Fruit fly (Drosophila melanogaster): ENCODE data around the gene CG6005.

CG6005 gene

dm6 chr3R:19071951-19072350, 48.1 kb upstream of the CG6005 start:
- TF ChIP-seq CrebA (GFP tag; optimal IDR thresholded peaks at IDR 0.05; ENCODE audit: borderline replicate concordance) (no peak), ey (GFP tag; optimal IDR thresholded peaks at IDR 0.05) (no peak)

DNA sequence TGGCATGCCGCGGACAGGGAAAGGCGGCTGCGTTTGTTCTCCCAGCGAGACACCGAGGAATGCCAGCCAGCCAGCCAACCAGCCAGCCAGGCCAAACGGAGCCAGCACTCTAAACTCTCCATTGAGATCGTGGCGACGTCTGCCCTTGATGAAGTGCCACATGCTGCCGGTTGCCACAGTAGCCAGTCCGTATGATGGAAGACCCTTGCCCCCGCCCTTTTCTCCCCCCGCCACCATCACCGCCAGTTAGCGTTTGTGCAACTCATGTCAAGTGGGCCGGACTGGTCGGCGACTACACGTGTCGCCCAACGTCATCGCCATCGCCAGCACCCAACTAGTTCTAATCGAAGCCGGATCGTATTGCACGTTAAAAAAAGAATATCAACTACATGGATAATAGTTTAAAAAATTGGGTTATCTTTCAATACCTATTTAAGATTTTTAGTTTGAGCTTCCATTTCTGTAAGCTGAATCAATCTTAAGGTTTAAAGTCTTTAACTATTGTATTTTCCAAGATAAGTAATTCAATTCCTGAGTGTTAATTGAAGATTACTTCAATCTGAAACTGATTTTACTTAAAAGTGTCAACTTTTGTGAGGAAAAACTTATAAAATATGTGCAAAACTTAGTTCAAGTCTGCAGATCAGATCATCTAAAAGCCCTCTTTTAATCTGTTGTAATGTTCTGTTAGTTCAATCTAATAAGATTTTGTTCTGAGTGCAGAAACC, 46.6 kb upstream of the CG6005 start:
- TF ChIP-seq N (GFP tag; optimal IDR thresholded peaks at IDR 0.05) (no peak), sage (GFP tag; optimal IDR thresholded peaks at IDR 0.05) (no peak), h (GFP tag; optimal IDR thresholded peaks at IDR 0.05) (no peak), foxo (GFP tag; optimal IDR thresholded peaks at IDR 0.05) (no peak), Myc (optimal IDR thresholded peaks at IDR 0.05) (no peak), Dif (GFP tag; optimal IDR thresholded peaks at IDR 0.05; ENCODE audit: partially characterized antibody) (no peak), Rel (GFP tag; optimal IDR thresholded peaks at IDR 0.05) (no peak), Rel (tag; optimal IDR thresholded peaks at IDR 0.05) (no peak), rgr (GFP tag; optimal IDR thresholded peaks at IDR 0.05) (no peak), psq (GFP tag; optimal IDR thresholded peaks at IDR 0.05) (no peak), tai (GFP tag; optimal IDR thresholded peaks at IDR 0.05) (no peak), CrebA (GFP tag; optimal IDR thresholded peaks at IDR 0.05; ENCODE audit: borderline replicate concordance) (no peak), usp (GFP tag; optimal IDR thresholded peaks at IDR 0.05) (no peak), Sp1 (GFP tag; optimal IDR thresholded peaks at IDR 0.05) (no peak)

dm6 chr3R:19069740-19070139, 45.9 kb upstream of the CG6005 start:
- TF ChIP-seq dl (GFP tag; optimal IDR thresholded peaks at IDR 0.05; ENCODE audit: insufficient read depth in 1 of 2, partially characterized antibody in 2 of 2), result no peak
- no peak for TF ChIP-seq sv (GFP tag; optimal IDR thresholded peaks at IDR 0.05)
- TF ChIP-seq Sp1 (GFP tag; optimal IDR thresholded peaks at IDR 0.05), result no peak
- TF ChIP-seq lola (GFP tag; optimal IDR thresholded peaks at IDR 0.05), result no peak
- no peak for TF ChIP-seq foxo (GFP tag; optimal IDR thresholded peaks at IDR 0.05)
- TF ChIP-seq h (GFP tag; optimal IDR thresholded peaks at IDR 0.05), result no peak
- TF ChIP-seq ey (GFP tag; optimal IDR thresholded peaks at IDR 0.05), result no peak
- no peak for TF ChIP-seq GATAd (GFP tag; optimal IDR thresholded peaks at IDR 0.05)
- TF ChIP-seq OdsH (GFP tag; optimal IDR thresholded peaks at IDR 0.05), result no peak
- TF ChIP-seq Myc (optimal IDR thresholded peaks at IDR 0.05), result no peak
- no peak for TF ChIP-seq fru (GFP tag; optimal IDR thresholded peaks at IDR 0.05)
- no peak for TF ChIP-seq Dif (GFP tag; optimal IDR thresholded peaks at IDR 0.05; ENCODE audit: partially characterized antibody)
- TF ChIP-seq rgr (GFP tag; optimal IDR thresholded peaks at IDR 0.05), result no peak
- TF ChIP-seq psq (GFP tag; optimal IDR thresholded peaks at IDR 0.05), result no peak
- TF ChIP-seq woc (GFP tag; optimal IDR thresholded peaks at IDR 0.05), result no peak
- no peak for TF ChIP-seq CrebA (GFP tag; optimal IDR thresholded peaks at IDR 0.05; ENCODE audit: borderline replicate concordance)

dm6 chr3R:19067876-19068406, 44.1 kb upstream of the CG6005 start:
- TF ChIP-seq woc (GFP tag; optimal IDR thresholded peaks at IDR 0.05) (no peak), CG9705 (GFP tag; optimal IDR thresholded peaks at IDR 0.05) (no peak), N (GFP tag; optimal IDR thresholded peaks at IDR 0.05) (no peak)

DNA sequence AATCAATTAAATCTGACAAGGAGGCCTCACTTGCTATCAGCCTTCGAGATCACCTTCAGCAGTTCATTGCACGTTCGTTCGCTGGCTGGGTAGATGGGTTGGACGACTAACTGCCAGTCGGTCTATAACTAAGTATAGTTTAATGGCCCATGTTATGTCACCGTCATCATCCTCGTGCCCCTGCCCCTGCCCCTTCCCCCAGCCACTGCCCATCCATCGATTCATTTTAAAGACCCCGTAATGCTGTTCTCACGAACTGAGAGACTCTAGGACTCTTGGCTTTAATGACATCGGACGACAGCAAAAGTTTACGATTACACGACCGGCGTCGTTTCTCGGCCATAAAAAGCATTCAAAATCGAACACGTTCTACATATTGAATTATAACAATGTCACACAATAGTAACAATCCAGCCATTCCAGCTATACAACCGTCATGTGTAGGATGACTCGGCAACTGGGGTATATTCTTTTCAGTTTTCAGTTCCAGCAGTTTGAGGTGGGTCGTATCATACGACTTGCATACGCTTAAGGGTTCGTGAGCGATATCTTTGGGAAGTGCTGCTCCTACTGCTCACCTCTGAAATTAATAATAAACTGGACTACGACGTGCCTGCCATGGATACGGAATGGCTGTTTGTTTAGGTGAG, 43.3 kb upstream of the CG6005 start:
- TF ChIP-seq OdsH (GFP tag; optimal IDR thresholded peaks at IDR 0.05) (no peak), HLH106 (tag; optimal IDR thresholded peaks at IDR 0.05) (no peak)

DNA sequence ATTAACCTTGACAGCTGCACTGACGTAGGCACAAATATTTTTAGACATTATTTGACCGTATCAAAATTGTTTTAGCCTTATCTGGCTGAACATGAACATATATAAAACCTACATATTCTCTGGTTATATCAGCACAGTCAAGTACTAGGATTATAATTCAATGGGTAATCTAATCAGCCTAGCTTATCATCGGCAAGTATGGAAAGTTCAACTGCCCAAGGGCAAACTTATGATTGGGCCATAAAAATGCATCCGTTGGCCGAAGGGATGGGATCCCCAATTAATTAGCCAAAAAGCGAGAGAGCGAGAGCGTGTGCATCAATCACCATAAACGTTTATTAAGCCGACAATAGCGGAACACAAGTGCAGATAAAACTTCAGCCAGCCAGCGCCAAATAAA, 41.6 kb upstream of the CG6005 start:
- TF ChIP-seq rgr (GFP tag; optimal IDR thresholded peaks at IDR 0.05) (no peak), sage (GFP tag; optimal IDR thresholded peaks at IDR 0.05) (no peak), foxo (GFP tag; optimal IDR thresholded peaks at IDR 0.05) (no peak), Dif (GFP tag; optimal IDR thresholded peaks at IDR 0.05; ENCODE audit: partially characterized antibody) (no peak), Rel (GFP tag; optimal IDR thresholded peaks at IDR 0.05) (no peak), Rel (tag; optimal IDR thresholded peaks at IDR 0.05) (peak; percentile 87), h (GFP tag; optimal IDR thresholded peaks at IDR 0.05) (no peak), CrebA (GFP tag; optimal IDR thresholded peaks at IDR 0.05; ENCODE audit: borderline replicate concordance) (peak; percentile 68)
